Worm (Caenorhabditis elegans) whole organism, L3 larva: ENCODE results near the gene T05B4.12.

Experiments used
- ZK546.5 ChIP-seq: sonication (generic microtip); optimal IDR thresholded peaks from 2 replicates; lab custom pipeline; 2017; ENCODE audit warnings: missing biosample characterization, missing genetic modification characterization
- aly-2 ChIP-seq: fragments of 150-350 bp; optimal IDR thresholded peaks from 2 replicates; lab custom pipeline; 2014; ENCODE audit warnings: missing biosample characterization, missing genetic modification characterization
- ama-1 ChIP-seq: fragments of 150-350 bp; optimal IDR thresholded peaks from 2 replicates; lab custom pipeline; 2018
- ceh-16 ChIP-seq: sonication (generic microtip); optimal IDR thresholded peaks from 2 replicates; lab custom pipeline; 2017; ENCODE audit warnings: missing biosample characterization, missing genetic modification characterization
- daf-12 ChIP-seq: fragments of 150-350 bp; optimal IDR thresholded peaks from 2 replicates; lab custom pipeline; 2014; ENCODE audit warnings: missing biosample characterization, missing genetic modification reagents, missing genetic modification characterization
- egl-27 ChIP-seq: sonication (generic microtip); optimal IDR thresholded peaks from 4 replicates; lab custom pipeline; 2017; ENCODE audit warnings: missing biosample characterization, missing genetic modification reagents, missing genetic modification characterization
- egl-5 ChIP-seq: fragments of 150-350 bp; optimal IDR thresholded peaks from 2 replicates; lab custom pipeline; 2017; ENCODE audit warnings: missing biosample characterization, missing genetic modification reagents, missing genetic modification characterization, inconsistent platforms
- elt-1 ChIP-seq: fragments of 150-350 bp; optimal IDR thresholded peaks from 2 replicates; lab custom pipeline; 2014; ENCODE audit warnings: missing biosample characterization, missing genetic modification characterization
- elt-2 ChIP-seq: sonication (generic microtip); optimal IDR thresholded peaks from 2 replicates; lab custom pipeline; 2016; ENCODE audit warnings: missing genetic modification reagents, mild to moderate bottlenecking, missing genetic modification characterization, missing compliant biosample characterization
- elt-3 ChIP-seq, 3 experiments: fragments of 150-350 bp in 1 of 3; sonication (generic microtip) in 2 of 3; optimal IDR thresholded peaks; 2 replicates in 2 of 3; 4 replicates in 1 of 3; lab custom pipeline; 2014 to 2017; ENCODE audit warnings: missing biosample characterization in 3 of 3, missing genetic modification characterization in 3 of 3
- eor-1 ChIP-seq, 2 experiments: fragments of 150-350 bp; optimal IDR thresholded peaks; 2 replicates each; lab custom pipeline; 2014 to 2018; ENCODE audit warnings: missing biosample characterization in 2 of 2, missing genetic modification characterization in 2 of 2
- fkh-10 ChIP-seq: sonication (generic microtip); optimal IDR thresholded peaks from 2 replicates; lab custom pipeline; 2017; ENCODE audit warnings: missing biosample characterization, missing genetic modification reagents, missing genetic modification characterization
- fkh-2 ChIP-seq: fragments of 150-350 bp; optimal IDR thresholded peaks from 2 replicates; lab custom pipeline; 2014; ENCODE audit warnings: missing biosample characterization, missing genetic modification reagents, missing genetic modification characterization
- hmg-11 ChIP-seq: sonication (generic microtip); optimal IDR thresholded peaks from 2 replicates; lab custom pipeline; 2016; ENCODE audit warnings: missing genetic modification characterization, missing compliant biosample characterization
- jun-1 ChIP-seq: fragments of 150-350 bp; optimal IDR thresholded peaks from 2 replicates; lab custom pipeline; 2014; ENCODE audit warnings: missing biosample characterization, missing genetic modification reagents, missing genetic modification characterization
- lin-39 ChIP-seq: fragments of 150-350 bp; optimal IDR thresholded peaks from 2 replicates; lab custom pipeline; 2018; ENCODE audit warnings: missing biosample characterization, missing genetic modification reagents, missing genetic modification characterization
- lsy-12 ChIP-seq: sonication (generic microtip); optimal IDR thresholded peaks from 2 replicates; lab custom pipeline; 2016; ENCODE audit warnings: mild to moderate bottlenecking, missing genetic modification characterization, missing compliant biosample characterization
- mdl-1 ChIP-seq: fragments of 150-350 bp; optimal IDR thresholded peaks from 2 replicates; lab custom pipeline; 2014; ENCODE audit warnings: missing biosample characterization, missing genetic modification characterization
- mml-1 ChIP-seq: fragments of 150-350 bp; sonication (generic microtip); optimal IDR thresholded peaks from 3 replicates; lab custom pipeline; 2014; ENCODE audit warnings: missing biosample characterization, missing genetic modification characterization
- nhr-12 ChIP-seq: fragments of 150-350 bp; optimal IDR thresholded peaks from 2 replicates; lab custom pipeline; 2014; ENCODE audit warnings: missing biosample characterization, missing genetic modification characterization
- nhr-237 ChIP-seq: fragments of 150-350 bp; optimal IDR thresholded peaks from 2 replicates; lab custom pipeline; 2014; ENCODE audit warnings: missing biosample characterization, missing genetic modification characterization
- nhr-25 ChIP-seq: sonication (generic microtip); optimal IDR thresholded peaks from 2 replicates; lab custom pipeline; 2017; ENCODE audit warnings: missing biosample characterization, missing genetic modification characterization
- nhr-43 ChIP-seq: sonication (generic microtip); optimal IDR thresholded peaks from 2 replicates; lab custom pipeline; 2016; ENCODE audit warnings: mild to moderate bottlenecking, missing genetic modification characterization, missing compliant biosample characterization; ENCODE audit not compliant: poor library complexity, severe bottlenecking
- nhr-67 ChIP-seq: fragments of 150-350 bp; optimal IDR thresholded peaks from 2 replicates; lab custom pipeline; 2014; ENCODE audit warnings: missing biosample characterization, missing genetic modification characterization
- sea-2 ChIP-seq: fragments of 150-350 bp; sonication (generic microtip); optimal IDR thresholded peaks from 4 replicates; lab custom pipeline; 2014; ENCODE audit warnings: missing biosample characterization, missing genetic modification reagents, missing genetic modification characterization
- skn-1 ChIP-seq: fragments of 150-350 bp; optimal IDR thresholded peaks from 2 replicates; lab custom pipeline; 2014; ENCODE audit warnings: missing biosample characterization, missing genetic modification characterization
- tbx-2 ChIP-seq: sonication (generic microtip); optimal IDR thresholded peaks from 2 replicates; lab custom pipeline; 2016; ENCODE audit warnings: mild to moderate bottlenecking, missing genetic modification characterization, missing compliant biosample characterization
- unc-62 ChIP-seq: fragments of 150-350 bp; sonication (generic microtip); optimal IDR thresholded peaks from 4 replicates; lab custom pipeline; 2014; ENCODE audit warnings: missing biosample characterization, missing genetic modification reagents, missing genetic modification characterization
- ztf-11 ChIP-seq: fragments of 150-350 bp; optimal IDR thresholded peaks from 2 replicates; lab custom pipeline; 2014; ENCODE audit warnings: missing biosample characterization, missing genetic modification characterization
- ztf-4 ChIP-seq: fragments of 150-350 bp; optimal IDR thresholded peaks from 2 replicates; lab custom pipeline; 2014; ENCODE audit warnings: missing biosample characterization, missing genetic modification characterization

The T05B4.12 gene

DNA sequence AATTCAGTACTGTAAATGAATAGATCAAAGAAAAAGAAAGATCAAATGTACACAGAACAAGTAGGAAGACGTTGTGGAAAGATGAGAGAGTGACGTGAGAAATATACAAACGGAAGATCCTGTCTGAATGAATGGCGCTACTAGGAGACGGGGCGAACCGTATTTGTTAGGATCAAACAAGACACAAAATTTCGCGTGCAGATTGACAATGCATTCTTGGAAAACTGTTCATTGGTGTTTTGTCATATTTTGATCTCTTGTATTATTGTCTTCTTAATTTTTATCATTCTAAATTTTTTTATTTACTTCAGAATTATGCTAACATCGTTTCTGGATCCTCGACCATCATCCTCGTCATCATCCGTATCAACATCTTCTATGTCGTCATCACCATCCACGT is 31.1 kb downstream of the T05B4.12 start, which contains the start of gene nhr-181:
Gene nhr-181, plus strand, starts transcription at position 301 of the 400 bp plus-strand sequence.
- TF ChIP-seq ZK546.5 (no peak), lsy-12 (tag; lab: Kevin White, UChicago) (no peak), nhr-237 (tag; lab: Kevin White, UChicago) (no peak), nhr-67 (no peak), elt-1 (no peak), ama-1 (no peak), elt-2 (tag; lab: Kevin White, UChicago) (no peak), lin-39 (tag; lab: Kevin White, UChicago) (no peak), nhr-43 (tag; lab: Kevin White, UChicago) (no peak), elt-3 (tag; optimal IDR thresholded peaks at IDR 0.05; lab: Kevin White, UChicago) (no peak), mdl-1 (no peak), aly-2 (no peak)

DNA sequence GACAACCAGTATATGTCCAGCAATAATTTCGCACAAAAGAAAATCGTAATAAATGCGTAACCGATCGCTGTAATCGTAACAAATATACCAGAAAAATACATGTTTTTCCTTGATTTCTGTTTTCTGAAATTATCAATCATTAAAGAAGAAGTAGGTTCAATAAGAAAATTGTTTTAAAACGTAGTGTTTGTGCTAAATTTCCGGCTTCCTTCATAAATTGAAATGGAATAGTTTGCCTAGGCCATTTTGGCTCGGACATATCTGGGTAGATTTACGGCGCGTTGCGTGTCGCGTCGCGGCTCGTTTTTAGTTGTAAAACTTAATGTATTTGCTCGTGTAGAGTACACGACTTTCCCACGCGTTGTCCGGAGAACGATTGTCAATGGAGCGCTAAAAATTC is 42.9 kb downstream of the T05B4.12 start, which contains the start of gene F38H12.5:
Gene F38H12.5, minus strand, starts transcription at position 101 of the 400 bp plus-strand sequence.
- TF ChIP-seq elt-1 (no peak), jun-1 (no peak), fkh-2 (tag; lab: Kevin White, UChicago) (no peak), fkh-10 (no peak), egl-27 (tag; lab: Kevin White, UChicago) (no peak), ZK546.5 (no peak), lsy-12 (tag; lab: Kevin White, UChicago) (no peak), tbx-2 (tag; lab: Kevin White, UChicago) (no peak)
- TF ChIP-seq, all 47 proteins: peak for 0

DNA sequence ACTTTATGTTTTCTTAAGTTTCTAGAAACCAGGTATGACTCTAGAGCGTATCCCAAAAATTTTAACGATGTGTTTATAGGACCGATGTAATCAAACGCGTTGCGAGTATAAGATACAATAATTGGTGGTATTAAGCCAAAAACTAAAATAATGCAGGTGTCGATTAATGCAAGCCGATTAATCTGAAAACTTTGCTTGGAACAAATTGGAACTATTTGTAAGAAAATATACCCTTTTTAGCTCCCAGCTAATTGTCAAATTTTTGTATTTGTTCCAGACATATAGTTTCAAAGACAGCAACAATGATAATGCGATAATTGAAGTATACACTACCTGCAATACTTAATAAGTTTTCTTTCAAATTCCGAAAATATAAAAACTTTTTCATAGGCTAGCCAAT is 44.6 kb downstream of the T05B4.12 start, which contains the start of gene srh-211:
Gene srh-211, minus strand, starts transcription at position 101 of the 400 bp plus-strand sequence.
- TF ChIP-seq skn-1 (tag; lab: Kevin White, UChicago) = no peak
- TF ChIP-seq nhr-25 (tag; lab: Kevin White, UChicago) = no peak
- TF ChIP-seq hmg-11 = no peak
- no peak for TF ChIP-seq ceh-16 (tag; lab: Kevin White, UChicago)
- no peak for TF ChIP-seq mml-1 (tag; lab: Kevin White, UChicago)
- no peak for TF ChIP-seq ztf-4 (tag; lab: Kevin White, UChicago)
- TF ChIP-seq egl-5 (tag; lab: Kevin White, UChicago) = no peak
- TF ChIP-seq unc-62 (GFP tag; lab: Kevin White, UChicago) = no peak

DNA sequence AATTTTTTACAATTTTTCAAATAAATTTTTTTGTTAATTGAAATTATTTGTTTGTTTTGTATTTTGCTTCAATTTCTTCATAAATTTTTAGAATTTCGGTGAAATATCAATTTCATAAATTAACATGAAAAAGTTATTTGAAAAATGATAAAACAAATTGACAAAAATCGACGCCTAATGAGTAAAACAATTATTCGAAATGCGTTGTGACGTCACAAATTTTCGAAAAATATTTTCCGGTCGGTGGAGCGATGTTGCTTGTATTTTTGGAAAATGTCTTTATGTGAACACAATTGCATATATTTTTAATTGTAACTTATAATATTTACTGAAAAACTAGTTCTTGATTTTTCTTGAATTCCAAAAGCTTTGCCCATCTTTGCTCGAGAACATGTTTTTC is 45.3 kb downstream of the T05B4.12 start:
- TF ChIP-seq daf-12 (no peak), aly-2 (no peak), nhr-43 (tag; lab: Kevin White, UChicago) (no peak), skn-1 (tag; lab: Kevin White, UChicago) (no peak), eor-1 (tag; optimal IDR thresholded peaks at IDR 0.05; lab: Kevin White, UChicago) (no peak), lin-39 (tag; lab: Kevin White, UChicago) (no peak), unc-62 (GFP tag; lab: Kevin White, UChicago) (no peak), elt-2 (tag; lab: Kevin White, UChicago) (no peak), hmg-11 (no peak), nhr-12 (tag; lab: Kevin White, UChicago) (no peak), ztf-11 (tag; lab: Kevin White, UChicago) (no peak), egl-5 (tag; lab: Kevin White, UChicago) (no peak), tbx-2 (tag; lab: Kevin White, UChicago) (no peak), ztf-4 (tag; lab: Kevin White, UChicago) (no peak), fkh-2 (tag; lab: Kevin White, UChicago) (no peak), sea-2 (GFP tag; lab: Kevin White, UChicago) (no peak)

DNA sequence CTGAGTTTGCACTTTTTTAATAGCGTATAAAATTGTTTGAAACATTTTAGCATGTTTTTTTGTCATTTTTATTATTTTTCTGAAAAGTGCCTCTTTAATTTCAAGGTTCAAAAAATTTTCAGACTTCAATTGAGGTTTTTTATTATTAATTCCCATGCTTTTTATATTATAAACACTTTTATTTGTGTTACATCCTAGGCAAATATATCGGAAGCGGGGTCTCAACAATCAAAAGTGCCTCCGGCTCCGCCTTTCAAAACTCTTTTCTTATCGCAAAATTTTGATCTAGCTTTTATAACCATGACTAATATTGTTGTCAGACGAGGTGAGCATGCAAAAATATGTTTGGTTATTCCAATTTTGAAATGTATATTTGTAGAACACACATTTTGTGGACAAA is 52.4 kb downstream of the T05B4.12 start, which contains the start of gene otpl-2:
Gene otpl-2, plus strand, starts transcription at position 301 of the 400 bp plus-strand sequence.
- no peak for TF ChIP-seq eor-1 (tag; optimal IDR thresholded peaks at IDR 0.05; lab: Kevin White, UChicago)
